Worm (Caenorhabditis elegans) whole organism, late embryonic: ENCODE measurements around the gene clec-6.

Experiments used
- ama-1 ChIP-seq: fragments of 150-350 bp; optimal IDR thresholded peaks from 2 replicates; lab custom pipeline; 2014
- npax-4 ChIP-seq: sonication (generic microtip); optimal IDR thresholded peaks from 2 replicates; lab custom pipeline; 2016; ENCODE audit warnings: missing genetic modification characterization, missing compliant biosample characterization
- pag-3 ChIP-seq: sonication (generic microtip); optimal IDR thresholded peaks from 2 replicates; lab custom pipeline; 2016; ENCODE audit warnings: missing compliant biosample characterization, missing genetic modification characterization, borderline replicate concordance
- unc-3 ChIP-seq, 2 experiments: fragments of 200-800 bp in 1 of 2; sonication (Bioruptor generic) in 1 of 2; sonication (generic microtip) in 1 of 2; conservative IDR thresholded peaks in 1 of 2; optimal IDR thresholded peaks in 1 of 2; 2 replicates each; pipeline versions ENCODE4 v1.3.6 to Lab custom; 2016 to 2022; ENCODE audit warnings: missing compliant biosample characterization in 2 of 2, missing genetic modification characterization in 2 of 2, missing genetic modification reagents in 1 of 2

DNA sequence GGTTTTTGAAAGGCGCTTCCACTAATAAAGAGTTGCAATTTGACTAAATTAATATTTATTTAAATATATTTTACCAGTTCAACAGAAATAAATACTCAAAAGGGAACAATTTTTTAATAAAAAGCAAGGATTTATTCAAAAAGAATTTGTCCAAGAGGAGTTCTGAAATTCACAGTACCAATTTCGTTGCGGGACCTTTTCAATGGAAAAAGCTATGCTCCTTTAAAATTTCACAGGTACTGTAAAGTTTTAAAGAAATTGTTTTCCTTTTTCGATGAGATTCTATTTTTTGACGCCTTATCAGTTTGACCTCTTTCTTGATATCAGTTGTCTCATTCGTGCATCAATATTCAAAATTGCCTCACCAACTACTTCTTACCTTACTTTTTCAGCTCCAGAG, 13.0 kb upstream of the clec-6 start, which contains the start of gene tag-340:
- no peak for TF ChIP-seq pag-3 (tag; lab: Kevin White, UChicago)
- no peak for TF ChIP-seq unc-3 (GFP tag; conservative IDR thresholded peaks at IDR 0.05; lab: Robert Waterston, UW)
- TF ChIP-seq unc-3 (tag; optimal IDR thresholded peaks at IDR 0.05; lab: Kevin White, UChicago), result no peak
- no peak for TF ChIP-seq ama-1 (lab: Kevin White, UChicago)
- no peak for TF ChIP-seq npax-4 (tag; lab: Kevin White, UChicago)
